Comparison of ENCODE assay signal across 2 worm cellular contexts in genomic region chrX:15133180-15133579, ce11.
TF ChIP-seq lines count a peak whose summit lies in the region.

No protein-coding gene starts in this region.

TF ChIP-seq in whole organism, late embryonic, 69 proteins besides CTCF, POLR2A, EP300 and RAD21:
- TF ChIP-seq unc-42 (tag; optimal IDR thresholded peaks at IDR 0.05; lab: Kevin White, UChicago) (peak; percentile 56), zip-5 (tag; optimal IDR thresholded peaks at IDR 0.05; lab: Kevin White, UChicago) (no peak), hlh-15 (tag; optimal IDR thresholded peaks at IDR 0.05; lab: Kevin White, UChicago) (no peak)

TF ChIP-seq in whole organism, mixed stage, embryonic, 35 proteins besides CTCF, POLR2A, EP300 and RAD21:
- TF ChIP-seq nhr-76 (tag; optimal IDR thresholded peaks at IDR 0.05; lab: Kevin White, UChicago) (no peak), ceh-83 (GFP tag; optimal IDR thresholded peaks at IDR 0.05; lab: Kevin White, UChicago) (no peak), flh-1 (GFP tag; optimal IDR thresholded peaks at IDR 0.05; lab: Kevin White, UChicago) (no peak), ceh-43 (GFP tag; optimal IDR thresholded peaks at IDR 0.05; lab: Kevin White, UChicago) (no peak), ces-1 (GFP tag; optimal IDR thresholded peaks at IDR 0.05; lab: Kevin White, UChicago) (peak; percentile 79)
